Worm (Caenorhabditis elegans): Measurements from ENCODE around the gene plst-1.

The plst-1 gene

DNA sequence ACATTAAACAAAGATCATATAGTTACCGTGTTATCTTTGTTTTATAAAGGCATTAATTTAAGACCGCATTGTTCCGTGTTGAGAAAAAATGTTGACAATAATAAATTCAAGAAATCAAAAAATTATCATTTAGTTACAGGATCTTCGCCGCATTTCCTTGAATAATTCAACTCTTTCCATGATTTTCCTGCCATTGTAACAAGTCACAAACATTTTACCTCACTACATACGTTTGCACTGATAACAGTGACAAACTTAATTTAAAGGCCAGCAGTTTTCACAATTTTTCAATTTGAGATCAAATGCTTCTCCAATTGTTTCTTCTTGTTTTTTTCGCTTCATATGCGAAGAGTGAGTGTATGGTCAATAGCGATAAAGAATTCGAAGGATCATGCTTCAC is 28.4 kb upstream of the plst-1 start, which contains the start of gene clec-169:
Gene clec-169, plus strand, starts transcription at position 301 of the 400 bp plus-strand sequence.
- TF ChIP-seq efl-1 (optimal IDR thresholded peaks at IDR 0.05) (no peak), efl-1 (GFP tag; optimal IDR thresholded peaks at IDR 0.05 in 1 of 2) (peak in 1 of 2 experiments; percentile 48), F16B12.6 (tag; optimal IDR thresholded peaks at IDR 0.05) (no peak)

DNA sequence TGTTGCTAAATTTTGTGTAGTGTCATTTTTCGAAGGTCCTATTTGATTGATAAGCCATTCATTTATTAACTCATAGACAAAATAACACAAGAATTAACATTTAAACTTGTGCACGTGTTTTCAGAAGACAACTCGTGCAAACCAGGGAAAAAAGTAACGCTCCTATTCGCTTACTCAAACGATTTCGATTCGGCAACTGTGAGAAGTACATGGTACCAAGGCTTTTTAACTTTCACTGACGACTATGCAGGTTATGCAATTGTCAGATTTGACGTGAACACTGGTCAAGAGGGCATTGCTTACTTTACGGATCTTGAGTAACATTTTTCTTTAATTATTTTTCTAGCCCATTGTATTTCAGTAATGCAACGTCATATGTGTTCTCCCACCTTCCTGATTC is 27.5 kb upstream of the plst-1 start:
- TF ChIP-seq mep-1 (tag; optimal IDR thresholded peaks at IDR 0.05) (no peak), snpc-4 (tag; optimal IDR thresholded peaks at IDR 0.05) (no peak), nhr-76 (tag; optimal IDR thresholded peaks at IDR 0.05) (no peak), fkh-4 (tag; optimal IDR thresholded peaks at IDR 0.05; ENCODE audit: borderline replicate concordance) (no peak), C04F5.9 (tag; optimal IDR thresholded peaks at IDR 0.05) (no peak), nhr-85 (tag) (no peak), lin-39 (tag; optimal IDR thresholded peaks at IDR 0.05) (no peak)

DNA sequence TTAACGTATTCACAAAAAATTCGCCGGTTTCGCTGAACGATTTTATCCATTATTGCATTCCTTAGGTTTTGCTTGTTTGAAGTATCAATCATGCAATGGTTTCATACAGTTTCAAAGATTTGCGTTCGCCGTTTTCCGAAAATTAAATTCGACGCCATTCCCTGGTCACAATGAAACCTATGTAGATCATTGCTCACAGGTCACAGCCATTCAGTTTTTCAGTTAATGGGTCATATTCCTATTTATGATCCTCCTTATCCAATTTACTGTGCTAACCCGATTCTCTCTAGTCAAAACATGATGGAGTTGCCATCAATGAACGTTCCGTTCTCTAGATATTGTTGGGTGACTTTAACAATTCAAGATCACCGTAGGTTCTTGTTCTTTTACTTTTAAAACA is 24.5 kb upstream of the plst-1 start, which contains the start of gene F38A1.13:
Gene F38A1.13, plus strand, starts transcription at position 301 of the 400 bp plus-strand sequence.
- TF ChIP-seq nhr-19 (GFP tag; conservative IDR thresholded peaks at IDR 0.05) (no peak), nhr-77 (tag; optimal IDR thresholded peaks at IDR 0.05) (no peak), unc-130 (tag; optimal IDR thresholded peaks at IDR 0.05) (no peak), nhr-237 (tag; optimal IDR thresholded peaks at IDR 0.05) (no peak), lin-14 (GFP tag; optimal IDR thresholded peaks at IDR 0.05) (no peak), fkh-8 (tag; optimal IDR thresholded peaks at IDR 0.05) (no peak), Y116A8C.19 (tag; optimal IDR thresholded peaks at IDR 0.05; ENCODE audit: borderline replicate concordance) (no peak), zip-4 (GFP tag; optimal IDR thresholded peaks at IDR 0.05) (no peak), elt-2 (tag; optimal IDR thresholded peaks at IDR 0.05) (no peak), dpl-1 (GFP tag; optimal IDR thresholded peaks at IDR 0.05) (no peak), ceh-82 (tag; optimal IDR thresholded peaks at IDR 0.05) (no peak), vab-15 (tag; optimal IDR thresholded peaks at IDR 0.05) (no peak), hlh-4 (tag; optimal IDR thresholded peaks at IDR 0.05) (no peak)

DNA sequence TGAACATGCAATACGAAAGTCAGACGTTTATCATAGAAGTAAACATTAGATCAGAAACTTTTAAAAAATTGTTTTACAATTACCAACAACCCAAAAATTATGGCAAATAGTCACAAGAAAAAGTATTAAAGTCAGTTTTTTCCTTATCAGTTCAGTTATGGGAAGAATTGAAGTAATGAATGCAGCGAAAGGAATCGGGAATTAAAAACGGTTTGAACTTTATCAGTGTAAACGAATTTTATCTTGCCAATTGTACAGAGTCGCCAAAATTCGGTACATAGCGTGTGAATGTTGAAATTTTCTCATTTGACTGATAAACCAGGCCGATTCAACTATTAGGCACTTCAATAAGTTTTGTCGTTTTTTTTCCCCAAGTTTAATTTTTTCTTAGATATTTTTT is 23.3 kb upstream of the plst-1 start:
- TF ChIP-seq pqm-1 (tag; optimal IDR thresholded peaks at IDR 0.05) (peak; percentile 87), elt-2 (tag; optimal IDR thresholded peaks at IDR 0.05) (peak; percentile 96), skn-1 (tag; optimal IDR thresholded peaks at IDR 0.05) (no peak), jun-1 (tag; optimal IDR thresholded peaks at IDR 0.05) (peak; percentile 52), lin-35 (GFP tag; optimal IDR thresholded peaks at IDR 0.05) (peak in 1 of 2 experiments; percentile 9)

DNA sequence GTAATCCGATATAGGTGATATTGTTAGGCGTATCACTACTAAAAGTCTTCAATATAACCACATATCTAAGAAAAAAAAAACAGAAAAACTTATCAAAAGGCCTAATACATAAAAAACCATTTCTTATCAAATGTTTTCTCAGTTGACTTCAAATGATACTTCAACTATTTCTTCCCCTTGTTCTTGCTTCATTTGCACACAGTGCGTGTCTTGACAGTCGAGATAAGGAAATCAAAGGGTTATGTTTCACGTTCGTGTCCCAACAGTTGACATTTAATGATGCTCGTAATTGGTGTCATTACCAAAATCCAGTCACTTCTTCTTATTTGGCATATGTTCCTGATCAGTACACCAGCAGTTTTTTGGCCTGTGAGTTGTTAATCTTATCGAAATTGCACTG is 22.7 kb upstream of the plst-1 start, which contains the start of gene clec-170:
Gene clec-170, plus strand, starts transcription at position 143 of the 400 bp plus-strand sequence.
- no peak for TF ChIP-seq ceh-82 (tag; optimal IDR thresholded peaks at IDR 0.05)
- no peak for TF ChIP-seq jun-1 (tag; optimal IDR thresholded peaks at IDR 0.05)
- no peak for TF ChIP-seq unc-30 (tag; optimal IDR thresholded peaks at IDR 0.05)
- no peak for TF ChIP-seq nhr-47 (tag; optimal IDR thresholded peaks at IDR 0.05)
- no peak for TF ChIP-seq lir-3 (tag; optimal IDR thresholded peaks at IDR 0.05; ENCODE audit: poor library complexity)
- no peak for TF ChIP-seq pax-3 (tag; optimal IDR thresholded peaks at IDR 0.05)
- TF ChIP-seq lin-15B (tag; optimal IDR thresholded peaks at IDR 0.05) = no peak
- no peak for TF ChIP-seq efl-3 (GFP tag; optimal IDR thresholded peaks at IDR 0.05)
- no peak for TF ChIP-seq tbx-2 (tag; optimal IDR thresholded peaks at IDR 0.05)
- no peak for TF ChIP-seq lin-39 (tag; optimal IDR thresholded peaks at IDR 0.05)
- TF ChIP-seq Y116A8C.19 (tag; optimal IDR thresholded peaks at IDR 0.05; ENCODE audit: borderline replicate concordance) = no peak
- no peak for TF ChIP-seq F16B12.6 (tag; optimal IDR thresholded peaks at IDR 0.05)
- no peak for TF ChIP-seq nhr-28 (tag; optimal IDR thresholded peaks at IDR 0.05)

All from whole organism, L1 larva.